Worm (Caenorhabditis elegans): ENCODE data around the gene fkh-4.

ce11 chrX:13469907-13470647, 41.4 kb upstream of the fkh-4 start:
- TF ChIP-seq nhr-237 (tag; optimal IDR thresholded peaks at IDR 0.05) (no peak), pax-3 (tag; optimal IDR thresholded peaks at IDR 0.05) (no peak), fkh-10 (GFP tag; optimal IDR thresholded peaks at IDR 0.05) (no peak)
